Fruit fly (Drosophila melanogaster) whole organism, adult: Measurements from ENCODE around the gene Fdx2.

Source experiments
- CG12768 ChIP-seq: fragments of 200-800 bp; sonication (Bioruptor generic); optimal IDR thresholded peaks from 2 replicates; lab custom pipeline; 2017; ENCODE audit warnings: missing biosample characterization, missing genetic modification characterization, mild to moderate bottlenecking, moderate library complexity, missing genetic modification reagents
- CG1620 ChIP-seq: fragments of 200-800 bp; sonication (Bioruptor generic); optimal IDR thresholded peaks from 2 replicates; lab custom pipeline; 2016; ENCODE audit warnings: missing biosample characterization, missing genetic modification characterization
- CG33017 ChIP-seq: fragments of 200-800 bp; sonication (Bioruptor generic); optimal IDR thresholded peaks from 2 replicates; lab custom pipeline; 2018; ENCODE audit warnings: missing biosample characterization, mild to moderate bottlenecking, missing genetic modification characterization, moderate library complexity
- CG7101 ChIP-seq: fragments of 200-800 bp; sonication (Bioruptor generic); optimal IDR thresholded peaks from 2 replicates; lab custom pipeline; 2018; ENCODE audit warnings: missing biosample characterization, mild to moderate bottlenecking, missing genetic modification characterization, moderate library complexity
- Clk ChIP-seq: fragments of 200-800 bp; sonication (Bioruptor generic); optimal IDR thresholded peaks from 2 replicates; lab custom pipeline; 2017; ENCODE audit warnings: missing biosample characterization, missing genetic modification characterization
- bab1 ChIP-seq: fragments of 200-800 bp; sonication (Bioruptor generic); optimal IDR thresholded peaks from 3 replicates; lab custom pipeline; 2019; ENCODE audit warnings: missing biosample characterization, mild to moderate bottlenecking, missing genetic modification characterization, moderate library complexity
- cic ChIP-seq: fragments of 200-800 bp; sonication (Bioruptor generic); optimal IDR thresholded peaks from 2 replicates; lab custom pipeline; 2017; ENCODE audit warnings: missing biosample characterization, mild to moderate bottlenecking, missing genetic modification characterization, moderate library complexity
- kay ChIP-seq: fragments of 200-800 bp; sonication (Bioruptor generic); peaks from one replicate; lab custom pipeline; 2016; ENCODE audit warnings: missing biosample characterization, missing genetic modification characterization, borderline replicate concordance
- tj ChIP-seq: fragments of 200-800 bp; sonication (Bioruptor generic); optimal IDR thresholded peaks from 3 replicates; lab custom pipeline; 2017; ENCODE audit warnings: missing biosample characterization, mild to moderate bottlenecking, missing genetic modification characterization, moderate library complexity
- toe ChIP-seq: fragments of 200-800 bp; sonication (Bioruptor generic); optimal IDR thresholded peaks from 2 replicates; lab custom pipeline; 2016; ENCODE audit warnings: missing biosample characterization, missing genetic modification characterization

DNA sequence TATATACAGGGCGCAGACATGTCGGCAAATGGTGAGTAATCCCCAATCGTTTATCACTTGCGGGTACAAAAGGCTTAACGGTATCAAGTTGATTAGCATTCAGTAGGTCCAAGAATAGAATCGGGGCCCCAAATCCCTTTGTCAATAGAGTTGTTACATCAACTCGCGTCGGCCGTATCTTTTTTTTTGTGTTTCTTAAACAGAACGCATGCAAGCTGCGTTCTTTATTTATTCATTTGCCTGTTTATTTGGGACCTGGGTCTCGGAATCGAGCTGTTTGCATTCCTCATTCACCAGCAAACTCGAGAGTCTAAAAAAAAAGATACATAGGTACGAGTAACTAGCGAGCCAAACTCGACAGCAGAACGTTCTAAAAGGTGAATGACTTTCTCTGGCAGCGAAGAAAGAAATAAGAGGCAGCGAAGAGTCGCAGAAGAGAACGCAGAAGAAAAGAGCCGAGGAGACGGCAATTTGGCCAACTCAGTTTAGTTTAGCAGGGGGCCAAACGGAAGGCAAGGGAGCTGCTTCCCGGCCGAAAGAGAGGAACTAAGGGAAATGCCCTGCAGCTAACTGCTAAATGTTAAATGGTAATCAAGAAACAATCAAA is 20.0 kb upstream of the Fdx2 start:
- TF ChIP-seq CG7101 (tag; lab: Kevin White, UChicago) (no peak), tj (no peak), toe (GFP tag; lab: Kevin White, UChicago) (no peak), CG12768 (GFP tag; lab: Kevin White, UChicago) (no peak), Clk (GFP tag; lab: Kevin White, UChicago) (no peak), cic (GFP tag; lab: Kevin White, UChicago) (no peak), kay (GFP tag; lab: Kevin White, UChicago) (no peak), bab1 (GFP tag; lab: Kevin White, UChicago) (no peak), CG33017 (tag; lab: Kevin White, UChicago) (no peak), CG1620 (GFP tag; lab: Kevin White, UChicago) (no peak)
